Worm (Caenorhabditis elegans) whole organism, young adult: ENCODE measurements around the gene C08F8.3.

Experiments used
- B0261.1 ChIP-seq: sonication (generic microtip); optimal IDR thresholded peaks from 2 replicates; lab custom pipeline; 2016; ENCODE audit warnings: mild to moderate bottlenecking, missing genetic modification characterization, moderate library complexity, missing compliant biosample characterization
- D2030.7 ChIP-seq: fragments of 200-800 bp; sonication (Bioruptor generic); IDR thresholded peaks from 2 replicates; pipeline ENCODE4 v1.3.6; 2022; ENCODE audit warnings: missing genetic modification reagents, missing genetic modification characterization, missing compliant biosample characterization
- F23B12.7 ChIP-seq: sonication (generic microtip); optimal IDR thresholded peaks from 2 replicates; lab custom pipeline; 2017; ENCODE audit warnings: missing genetic modification characterization, mild to moderate bottlenecking, missing compliant biosample characterization, antibody characterized with exemption, moderate library complexity; ENCODE audit not compliant: insufficient read depth
- F33H1.4 ChIP-seq: fragments of 200-800 bp; sonication (Bioruptor generic); IDR thresholded peaks from 2 replicates; pipeline ENCODE4 v1.3.6; 2022; ENCODE audit warnings: missing genetic modification reagents, missing genetic modification characterization, missing compliant biosample characterization
- F49E8.2 ChIP-seq: sonication (generic microtip); optimal IDR thresholded peaks from 3 replicates; lab custom pipeline; 2017; ENCODE audit warnings: missing genetic modification characterization, mild to moderate bottlenecking, missing compliant biosample characterization, antibody characterized with exemption, moderate library complexity; ENCODE audit not compliant: insufficient read depth
- Y79H2A.3 ChIP-seq: fragments of 200-800 bp; sonication (Bioruptor generic); conservative IDR thresholded peaks from 2 replicates; pipeline ENCODE4 v1.3.6; 2022; ENCODE audit warnings: missing genetic modification reagents, missing genetic modification characterization, missing compliant biosample characterization
- Y95B8A.8 ChIP-seq: fragments of 200-800 bp; sonication (Bioruptor generic); IDR thresholded peaks from 2 replicates; pipeline ENCODE4 v1.3.6; 2022; ENCODE audit warnings: missing genetic modification reagents, missing genetic modification characterization, missing compliant biosample characterization
- cebp-1 ChIP-seq, 2 experiments: fragments of 200-800 bp in 1 of 2; sonication (Bioruptor generic) in 1 of 2; sonication (generic microtip) in 1 of 2; IDR thresholded peaks in 1 of 2; optimal IDR thresholded peaks in 1 of 2; 2 replicates each; pipeline versions ENCODE4 v1.3.6 to Lab custom; 2017 to 2022; ENCODE audit warnings: missing compliant biosample characterization in 2 of 2, missing genetic modification characterization in 2 of 2, mild to moderate bottlenecking in 1 of 2, missing genetic modification reagents in 1 of 2, moderate library complexity in 1 of 2
- ceh-100 ChIP-seq: fragments of 200-800 bp; sonication (Bioruptor generic); IDR thresholded peaks from 2 replicates; pipeline ENCODE4 v1.3.6; 2022; ENCODE audit warnings: missing genetic modification reagents, missing genetic modification characterization, missing compliant biosample characterization
- chd-7 ChIP-seq: sonication (generic microtip); optimal IDR thresholded peaks from 2 replicates; lab custom pipeline; 2016; ENCODE audit warnings: mild to moderate bottlenecking, missing genetic modification characterization, moderate library complexity, missing compliant biosample characterization
- dpl-1 ChIP-seq: fragments of 150-350 bp; optimal IDR thresholded peaks from 2 replicates; lab custom pipeline; 2014; ENCODE audit warnings: missing biosample characterization, missing genetic modification reagents, missing genetic modification characterization
- egl-44 ChIP-seq: fragments of 200-800 bp; sonication (Bioruptor generic); IDR thresholded peaks from 2 replicates; pipeline ENCODE4 v1.3.6; 2022; ENCODE audit warnings: missing genetic modification reagents, missing genetic modification characterization, missing compliant biosample characterization
- hlh-12 ChIP-seq: sonication (generic microtip); optimal IDR thresholded peaks from 2 replicates; lab custom pipeline; 2016; ENCODE audit warnings: missing genetic modification characterization, missing compliant biosample characterization
- hlh-26 ChIP-seq: fragments of 200-800 bp; sonication (Bioruptor generic); conservative IDR thresholded peaks from 2 replicates; pipeline ENCODE4 v1.3.6; 2022; ENCODE audit warnings: missing genetic modification reagents, missing genetic modification characterization, missing compliant biosample characterization
- hmg-1.2 ChIP-seq: fragments of 200-800 bp; sonication (Bioruptor generic); IDR thresholded peaks from 2 replicates; pipeline ENCODE4 v1.3.6; 2022; ENCODE audit warnings: missing genetic modification reagents, missing genetic modification characterization, missing compliant biosample characterization
- let-607 ChIP-seq, 2 experiments: fragments of 200-800 bp in 1 of 2; sonication (Bioruptor generic) in 1 of 2; sonication (generic microtip) in 1 of 2; optimal IDR thresholded peaks; 2 replicates each; lab custom pipeline; 2016 to 2018; ENCODE audit warnings: mild to moderate bottlenecking in 2 of 2, missing compliant biosample characterization in 2 of 2, missing genetic modification characterization in 2 of 2, moderate library complexity in 2 of 2, missing genotype in 1 of 2
- lin-35 ChIP-seq, 3 experiments: fragments of 150-350 bp in 2 of 3; sonication (generic microtip) in 1 of 3; optimal IDR thresholded peaks; 2 replicates each; lab custom pipeline; 2014 to 2018; ENCODE audit warnings: missing biosample characterization in 3 of 3, missing genetic modification characterization in 3 of 3, missing genetic modification reagents in 3 of 3
- lin-54 ChIP-seq: fragments of 200-800 bp; sonication (Bioruptor generic); optimal IDR thresholded peaks from 2 replicates; lab custom pipeline; 2018; ENCODE audit warnings: mild to moderate bottlenecking, missing genetic modification characterization, missing compliant biosample characterization
- lsl-1 ChIP-seq: fragments of 200-800 bp; sonication (Bioruptor generic); optimal IDR thresholded peaks from 2 replicates; lab custom pipeline; 2018; ENCODE audit warnings: mild to moderate bottlenecking, missing genetic modification characterization, moderate library complexity, missing compliant biosample characterization
- madf-10 ChIP-seq: sonication (generic microtip); optimal IDR thresholded peaks from 2 replicates; lab custom pipeline; 2016; ENCODE audit warnings: mild to moderate bottlenecking, missing genetic modification characterization, missing compliant biosample characterization
- madf-6 ChIP-seq: fragments of 200-800 bp; sonication (Bioruptor generic); IDR thresholded peaks from 2 replicates; pipeline ENCODE4 v1.3.6; 2022; ENCODE audit warnings: missing genetic modification reagents, missing genetic modification characterization, missing compliant biosample characterization
- mcd-1 ChIP-seq: fragments of 200-800 bp; sonication (Bioruptor generic); IDR thresholded peaks from 2 replicates; pipeline ENCODE4 v1.3.6; 2022; ENCODE audit warnings: missing genetic modification reagents, missing genetic modification characterization, missing compliant biosample characterization
- nfya-2 ChIP-seq: fragments of 200-800 bp; sonication (Bioruptor generic); IDR thresholded peaks from 2 replicates; pipeline ENCODE4 v1.3.6; 2022; ENCODE audit warnings: missing genetic modification reagents, missing genetic modification characterization, missing compliant biosample characterization
- pbrm-1 ChIP-seq: fragments of 200-800 bp; sonication (Bioruptor generic); IDR thresholded peaks from 2 replicates; pipeline ENCODE4 v1.3.6; 2022; ENCODE audit warnings: missing genetic modification reagents, missing genetic modification characterization, missing compliant biosample characterization
- rcor-1 ChIP-seq: fragments of 200-800 bp; sonication (Bioruptor generic); IDR thresholded peaks from 2 replicates; pipeline ENCODE4 v1.3.6; 2022; ENCODE audit warnings: missing genetic modification reagents, missing genetic modification characterization, missing compliant biosample characterization
- rec-8 ChIP-seq, 2 experiments: sonication (generic microtip); optimal IDR thresholded peaks; 2 replicates each; lab custom pipeline; 2016; ENCODE audit warnings: mild to moderate bottlenecking in 2 of 2, missing genetic modification characterization in 2 of 2, missing genetic modification reagents in 2 of 2, missing genotype in 2 of 2, missing biosample characterization in 1 of 2, missing compliant biosample characterization in 1 of 2, moderate library complexity in 1 of 2
- rpc-1 ChIP-seq, 2 experiments: fragments of 150-350 bp in 1 of 2; sonication (generic microtip) in 1 of 2; optimal IDR thresholded peaks; 2 replicates each; lab custom pipeline; 2014 to 2018; ENCODE audit warnings: missing biosample characterization in 1 of 2, missing genetic modification characterization in 1 of 2, missing genetic modification reagents in 1 of 2, missing genotype in 1 of 2
- sea-2 ChIP-seq: fragments of 200-800 bp; sonication (Bioruptor generic); IDR thresholded peaks from 2 replicates; pipeline ENCODE4 v1.3.6; 2022; ENCODE audit warnings: missing genetic modification characterization, missing compliant biosample characterization
- snpc-1.3 ChIP-seq: sonication (generic microtip); optimal IDR thresholded peaks from 2 replicates; lab custom pipeline; 2017; ENCODE audit warnings: missing genetic modification characterization, mild to moderate bottlenecking, missing compliant biosample characterization, antibody characterized with exemption, moderate library complexity, missing genotype, missing genetic modification reagents; ENCODE audit not compliant: insufficient read depth
- snpc-3.4 ChIP-seq: sonication (generic microtip); optimal IDR thresholded peaks from 2 replicates; lab custom pipeline; 2017; ENCODE audit warnings: missing genetic modification characterization, mild to moderate bottlenecking, missing compliant biosample characterization, antibody characterized with exemption, moderate library complexity, missing genotype, missing genetic modification reagents
- snpc-4 ChIP-seq, 5 experiments: fragments of 150-350 bp in 1 of 5; sonication (generic microtip) in 4 of 5; optimal IDR thresholded peaks; 2 replicates each; lab custom pipeline; 2014 to 2018; ENCODE audit warnings: missing genetic modification characterization in 5 of 5, missing biosample characterization in 3 of 5, antibody characterized with exemption in 2 of 5, mild to moderate bottlenecking in 2 of 5, missing compliant biosample characterization in 2 of 5, missing genotype in 2 of 5, moderate library complexity in 2 of 5, missing genetic modification reagents in 1 of 5
- sptf-2 ChIP-seq: fragments of 200-800 bp; sonication (Bioruptor generic); optimal IDR thresholded peaks from 2 replicates; lab custom pipeline; 2018; ENCODE audit warnings: mild to moderate bottlenecking, missing genetic modification characterization, missing compliant biosample characterization
- tbp1 ChIP-seq: fragments of 200-800 bp; sonication (Bioruptor generic); optimal IDR thresholded peaks from 2 replicates; lab custom pipeline; 2018; ENCODE audit warnings: mild to moderate bottlenecking, missing genetic modification characterization, missing compliant biosample characterization
- ztf-18 ChIP-seq: sonication (generic microtip); optimal IDR thresholded peaks from 2 replicates; lab custom pipeline; 2016; ENCODE audit warnings: missing genotype, mild to moderate bottlenecking, missing genetic modification characterization, missing compliant biosample characterization
- ztf-25 ChIP-seq: fragments of 200-800 bp; sonication (Bioruptor generic); IDR thresholded peaks from 2 replicates; pipeline ENCODE4 v1.3.6; 2022; ENCODE audit warnings: missing genetic modification reagents, missing genetic modification characterization, missing compliant biosample characterization

The C08F8.3 gene

DNA sequence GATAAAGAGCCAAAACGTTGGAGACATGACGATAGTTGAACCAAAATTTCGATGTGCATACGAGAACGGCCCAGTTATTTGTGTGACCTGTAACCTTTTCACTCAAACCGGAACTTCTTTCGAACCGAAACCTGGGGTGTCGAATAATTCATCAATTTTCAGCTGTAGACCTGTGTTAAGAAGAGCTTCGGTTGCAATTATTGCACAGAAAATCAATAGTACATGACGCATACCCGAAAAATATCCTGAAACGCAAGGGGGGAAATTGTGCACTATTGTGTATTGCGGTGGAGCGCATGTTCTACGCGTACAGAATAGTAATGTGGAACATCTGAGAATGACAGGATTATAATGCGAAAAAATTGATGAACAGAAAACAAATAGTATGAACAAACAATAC lies 45.1 kb upstream of the C08F8.3 start, which contains the start of gene pigk-1 (continued):
- no peak for TF ChIP-seq pbrm-1 (GFP tag; lab: Robert Waterston, UW)

ce11 chrIV:11110995-11111619 lies 43.7 kb upstream of the C08F8.3 start, which contains the start of gene rps-5:
Gene rps-5, minus strand, starts transcription at chrIV:11111045.
- peak in 1 of 2 experiments; percentile 32 for TF ChIP-seq let-607 (tag; optimal IDR thresholded peaks at IDR 0.05; lab: Kevin White, UChicago)
- TF ChIP-seq Y79H2A.3 (GFP tag; lab: Robert Waterston, UW), result no peak
- TF ChIP-seq tbp1 (GFP tag; lab: Kevin White, UChicago), result peak; percentile 34
- peak; percentile 93 for TF ChIP-seq hmg-1.2 (GFP tag; lab: Robert Waterston, UW)
- TF ChIP-seq F23B12.7, result peak; percentile 13
- TF ChIP-seq ztf-18 (tag; lab: Kevin White, UChicago), result no peak
- TF ChIP-seq lin-54 (GFP tag; lab: Kevin White, UChicago), result peak; percentile 51
- TF ChIP-seq D2030.7 (GFP tag; lab: Robert Waterston, UW), result peak; percentile 52; the same call in 1 of the 2 replicates
- no peak for TF ChIP-seq rec-8 (tag; optimal IDR thresholded peaks at IDR 0.05; lab: Kevin White, UChicago)
- TF ChIP-seq snpc-1.3 (tag; lab: Kevin White, UChicago), result peak; percentile 33
- peak in 1 of 3 experiments; percentile 54 for TF ChIP-seq lin-35 (GFP tag; optimal IDR thresholded peaks at IDR 0.05; lab: Kevin White, UChicago)
- no peak for TF ChIP-seq rpc-1 (optimal IDR thresholded peaks at IDR 0.05; lab: Kevin White, UChicago)
- no peak for TF ChIP-seq rpc-1 (tag; optimal IDR thresholded peaks at IDR 0.05; lab: Kevin White, UChicago)
- peak; percentile 55 for TF ChIP-seq lsl-1 (GFP tag; lab: Kevin White, UChicago)
- TF ChIP-seq pbrm-1 (GFP tag; lab: Robert Waterston, UW), result 0 out of 2 replicates have a peak, but pooled peaks have one; percentile 11
- peak; percentile 83 for TF ChIP-seq F33H1.4 (GFP tag; lab: Robert Waterston, UW)
- peak; percentile 40; the same call in 1 of the 2 replicates for TF ChIP-seq rcor-1
- TF ChIP-seq Y95B8A.8, result no peak
- peak; percentile 54 for TF ChIP-seq mcd-1
- TF ChIP-seq B0261.1 (tag; lab: Kevin White, UChicago), result no peak
- TF ChIP-seq F49E8.2 (tag; lab: Kevin White, UChicago), result peak; percentile 19
- TF ChIP-seq snpc-3.4 (tag; lab: Kevin White, UChicago), result peak; percentile 41
- no peak for TF ChIP-seq hlh-26 (GFP tag; lab: Robert Waterston, UW)
- TF ChIP-seq madf-6 (GFP tag; lab: Robert Waterston, UW), result peak; percentile 68
- TF ChIP-seq dpl-1 (GFP tag; lab: Kevin White, UChicago), result no peak
- TF ChIP-seq snpc-4 (GFP tag; optimal IDR thresholded peaks at IDR 0.05; lab: Kevin White, UChicago), result no peak
- TF ChIP-seq snpc-4 (tag; optimal IDR thresholded peaks at IDR 0.05; lab: Kevin White, UChicago), result peak in 2 of 4 experiments; percentile 29 to 31
- TF ChIP-seq cebp-1 (GFP tag; IDR thresholded peaks at IDR 0.05; lab: Robert Waterston, UW), result no peak
- TF ChIP-seq cebp-1 (tag; optimal IDR thresholded peaks at IDR 0.05; lab: Kevin White, UChicago), result peak; percentile 19
- no peak for TF ChIP-seq hlh-12
- TF ChIP-seq sea-2 (GFP tag; lab: Robert Waterston, UW), result no peak

ce11 chrIV:11111898-11112297 lies 42.9 kb upstream of the C08F8.3 start:
- TF ChIP-seq tbp1 (GFP tag; lab: Kevin White, UChicago) (no peak), lin-35 (GFP tag; optimal IDR thresholded peaks at IDR 0.05; lab: Kevin White, UChicago) (no peak), madf-10 (tag; lab: Kevin White, UChicago) (no peak), ceh-100 (GFP tag; lab: Robert Waterston, UW) (no peak), lin-54 (GFP tag; lab: Kevin White, UChicago) (no peak), F23B12.7 (no peak), egl-44 (no peak), ztf-25 (GFP tag; lab: Robert Waterston, UW) (no peak), cebp-1 (GFP tag; IDR thresholded peaks at IDR 0.05; lab: Robert Waterston, UW) (no peak), cebp-1 (tag; optimal IDR thresholded peaks at IDR 0.05; lab: Kevin White, UChicago) (no peak), nfya-2 (GFP tag; lab: Robert Waterston, UW) (no peak), chd-7 (tag; lab: Kevin White, UChicago) (no peak), sptf-2 (GFP tag; lab: Kevin White, UChicago) (no peak)
